Fruit fly (Drosophila melanogaster) whole organism, wandering third instar larva: Measurements from ENCODE around the gene CG4467.

Experiments used
- Abd-B ChIP-seq: fragments of >200 bp; optimal IDR thresholded peaks from 2 replicates; lab custom pipeline; 2017; ENCODE audit warnings: missing biosample characterization, missing genetic modification characterization
- CG32264 ChIP-seq: fragments of 200-800 bp; sonication (Bioruptor generic); optimal IDR thresholded peaks from 2 replicates; lab custom pipeline; 2016; ENCODE audit warnings: missing biosample characterization, missing genetic modification characterization
- Dif ChIP-seq: fragments of 200-275, 200-300 bp; sonication (Bioruptor generic); optimal IDR thresholded peaks from 2 replicates; lab custom pipeline; 2018; ENCODE audit warnings: missing biosample characterization, missing genetic modification characterization; ENCODE audit not compliant: partially characterized antibody
- Hr78 ChIP-seq: fragments of >200 bp; optimal IDR thresholded peaks from 2 replicates; lab custom pipeline; 2017; ENCODE audit warnings: missing biosample characterization, missing genetic modification characterization
- Myc ChIP-seq: fragments of >200 bp; optimal IDR thresholded peaks from 2 replicates; lab custom pipeline; 2017
- br ChIP-seq: fragments of 200-800 bp; sonication (Bioruptor generic); optimal IDR thresholded peaks from 2 replicates; lab custom pipeline; 2016; ENCODE audit warnings: missing biosample characterization, missing genetic modification characterization
- dl ChIP-seq, 2 experiments: fragments of 175-275, 200-275 bp in 1 of 2; fragments of 200-275 bp in 1 of 2; sonication (Bioruptor generic); optimal IDR thresholded peaks; lab custom pipeline; 2018; ENCODE audit warnings: mild to moderate bottlenecking in 2 of 2, missing biosample characterization in 2 of 2, missing genetic modification characterization in 2 of 2, moderate library complexity in 2 of 2; ENCODE audit not compliant: partially characterized antibody in 2 of 2, insufficient read depth in 1 of 2
- ey ChIP-seq: fragments of 200-800 bp; sonication (Bioruptor generic); optimal IDR thresholded peaks from 2 replicates; lab custom pipeline; 2016; ENCODE audit warnings: missing biosample characterization, missing genetic modification characterization
- h ChIP-seq: fragments of 200-800 bp; sonication (Bioruptor generic); optimal IDR thresholded peaks from 3 replicates; lab custom pipeline; 2016; ENCODE audit warnings: missing biosample characterization, mild to moderate bottlenecking, missing genetic modification characterization
- lola ChIP-seq: fragments of >200 bp; optimal IDR thresholded peaks from 2 replicates; lab custom pipeline; 2017; ENCODE audit warnings: missing biosample characterization, missing genetic modification characterization
- tai ChIP-seq: sonication (Bioruptor generic); optimal IDR thresholded peaks from 2 replicates; lab custom pipeline; 2016; ENCODE audit warnings: missing biosample characterization, missing genetic modification characterization
- usp ChIP-seq: fragments of >200 bp; optimal IDR thresholded peaks from 2 replicates; lab custom pipeline; 2017; ENCODE audit warnings: missing biosample characterization, missing genetic modification characterization

dm6 chr3R:23283702-23284101 is 35.0 kb upstream of the CG4467 start, which contains the start of gene CG6763:
- no peak for TF ChIP-seq ey (GFP tag; lab: Kevin White, UChicago)
- TF ChIP-seq h (GFP tag; lab: Kevin White, UChicago): no peak
- TF ChIP-seq dl (GFP tag; optimal IDR thresholded peaks at IDR 0.05; lab: Kevin White, UChicago; ENCODE audit: insufficient read depth in 1 of 2, partially characterized antibody in 2 of 2): no peak
- no peak for TF ChIP-seq lola
- no peak for TF ChIP-seq usp
- TF ChIP-seq tai: no peak
- no peak for TF ChIP-seq Hr78
- TF ChIP-seq Myc (lab: Kevin White, UChicago): no peak
- no peak for TF ChIP-seq Abd-B (GFP tag; lab: Kevin White, UChicago)
- TF ChIP-seq br (GFP tag; lab: Kevin White, UChicago): no peak
- no peak for TF ChIP-seq CG32264 (GFP tag; lab: Kevin White, UChicago)
- no peak for TF ChIP-seq Dif (GFP tag; lab: Kevin White, UChicago)
